Worm (Caenorhabditis elegans) whole organism, L4 larva: ENCODE measurements around the gene srh-59.

ENCODE experiments used
- ceh-32 ChIP-seq: sonication (generic microtip); optimal IDR thresholded peaks from 2 replicates; lab custom pipeline; 2016; ENCODE audit warnings: mild to moderate bottlenecking, missing genetic modification characterization, missing compliant biosample characterization; ENCODE audit not compliant: poor library complexity
- cey-2 ChIP-seq: sonication (generic microtip); optimal IDR thresholded peaks from 3 replicates; lab custom pipeline; 2017; ENCODE audit warnings: missing genetic modification characterization, mild to moderate bottlenecking, missing compliant biosample characterization, antibody characterized with exemption, borderline replicate concordance; ENCODE audit not compliant: insufficient read depth
- daf-16 ChIP-seq, 3 experiments: sonication (generic microtip); optimal IDR thresholded peaks; 2 replicates each; lab custom pipeline; 2016 to 2017; ENCODE audit warnings: missing genetic modification characterization in 3 of 3, missing genetic modification reagents in 3 of 3, mild to moderate bottlenecking in 2 of 3, missing compliant biosample characterization in 2 of 3, missing biosample characterization in 1 of 3, moderate library complexity in 1 of 3
- dpl-1 ChIP-seq: fragments of 150-350 bp; optimal IDR thresholded peaks from 2 replicates; lab custom pipeline; 2014; ENCODE audit warnings: missing biosample characterization, missing genetic modification reagents, missing genetic modification characterization
- fos-1 ChIP-seq: fragments of 150-350 bp; optimal IDR thresholded peaks from 2 replicates; lab custom pipeline; 2014; ENCODE audit warnings: missing biosample characterization, missing genetic modification characterization
- nhr-10 ChIP-seq: fragments of 150-350 bp; optimal IDR thresholded peaks from 2 replicates; lab custom pipeline; 2014; ENCODE audit warnings: missing biosample characterization, missing genetic modification characterization
- unc-39 ChIP-seq: sonication (generic microtip); optimal IDR thresholded peaks from 2 replicates; lab custom pipeline; 2017; ENCODE audit warnings: missing biosample characterization, missing genetic modification characterization
- unc-62 ChIP-seq, 3 experiments: fragments of 150-350 bp in 1 of 3; sonication (generic microtip); optimal IDR thresholded peaks in 2 of 3; peaks in 1 of 3; 1 replicate in 1 of 3; 2 replicates in 2 of 3; lab custom pipeline; 2014 to 2017; ENCODE audit warnings: missing biosample characterization in 3 of 3, missing genetic modification characterization in 3 of 3, missing genetic modification reagents in 3 of 3, missing genotype in 1 of 3

ce11 chrII:3562419-3562818 lies 19.4 kb upstream of the srh-59 start, which contains the start of gene W10G11.3:
- TF ChIP-seq unc-62 (GFP tag; optimal IDR thresholded peaks at IDR 0.05 in 1 of 2; lab: Kevin White, UChicago) (no peak), unc-62 (tag; optimal IDR thresholded peaks at IDR 0.05; lab: Kevin White, UChicago) (no peak), daf-16 (GFP tag; optimal IDR thresholded peaks at IDR 0.05; lab: Kevin White, UChicago) (no peak), daf-16 (tag; optimal IDR thresholded peaks at IDR 0.05; lab: Kevin White, UChicago) (no peak), unc-39 (tag; lab: Kevin White, UChicago) (no peak), cey-2 (tag; lab: Kevin White, UChicago) (no peak), nhr-10 (tag; lab: Kevin White, UChicago) (no peak), fos-1 (tag; lab: Kevin White, UChicago) (no peak), dpl-1 (no peak), ceh-32 (tag; lab: Kevin White, UChicago) (no peak)
